Fruit fly (Drosophila melanogaster) whole organism, embryonic: ENCODE measurements around the gene Dbx.

ENCODE experiments used
- CG10274 ChIP-seq: fragments of 200-800 bp; sonication (Bioruptor generic); optimal IDR thresholded peaks from 3 replicates; lab custom pipeline; 2017; ENCODE audit warnings: missing biosample characterization, mild to moderate bottlenecking, missing genetic modification characterization
- CG1233 ChIP-seq: fragments of 200-800 bp; sonication (Bioruptor generic); optimal IDR thresholded peaks from 4 replicates; lab custom pipeline; 2018; ENCODE audit warnings: missing biosample characterization, mild to moderate bottlenecking, missing genetic modification characterization
- CG2875 ChIP-seq: fragments of 200-800 bp; sonication (Bioruptor generic); optimal IDR thresholded peaks from 2 replicates; lab custom pipeline; 2017; ENCODE audit warnings: missing biosample characterization, mild to moderate bottlenecking, missing genetic modification characterization, missing genetic modification reagents
- CG4282 ChIP-seq: fragments of 200-800 bp; sonication (Bioruptor generic); optimal IDR thresholded peaks from 2 replicates; lab custom pipeline; 2016; ENCODE audit warnings: missing biosample characterization, missing genetic modification characterization
- HLH4C ChIP-seq: fragments of 200-800 bp; sonication (Bioruptor generic); IDR thresholded peaks from 3 replicates; pipeline ENCODE4 v1.3.6; 2022; ENCODE audit warnings: missing biosample characterization, missing genetic modification characterization; ENCODE audit not compliant: partially characterized antibody
- Mrtf ChIP-seq: fragments of 200-800 bp; sonication (Bioruptor generic); IDR thresholded peaks from 3 replicates; pipeline ENCODE4 v1.3.6; 2022; ENCODE audit warnings: missing biosample characterization, missing genetic modification characterization
- Ravus ChIP-seq: fragments of 200-800 bp; sonication (Bioruptor generic); IDR thresholded peaks from 2 replicates; pipeline ENCODE4 v1.3.6; 2022; ENCODE audit warnings: missing biosample characterization, missing genetic modification characterization
- Tbp ChIP-seq: fragments of >200 bp; optimal IDR thresholded peaks from 2 replicates; lab custom pipeline; 2018; ENCODE audit warnings: missing biosample characterization, missing genetic modification characterization
- Usf ChIP-seq: fragments of 200-800 bp; sonication (Bioruptor generic); optimal IDR thresholded peaks from 2 replicates; lab custom pipeline; 2017; ENCODE audit warnings: missing genotype, missing biosample characterization, missing genetic modification characterization
- caup ChIP-seq: fragments of 200-800 bp; sonication (Bioruptor generic); optimal IDR thresholded peaks from 3 replicates; lab custom pipeline; 2017; ENCODE audit warnings: missing biosample characterization, mild to moderate bottlenecking, missing genetic modification characterization, moderate library complexity; ENCODE audit not compliant: severe bottlenecking
- corto ChIP-seq: fragments of 200-800 bp; sonication (Bioruptor generic); optimal IDR thresholded peaks from 2 replicates; lab custom pipeline; 2016; ENCODE audit warnings: missing biosample characterization, mild to moderate bottlenecking, missing genetic modification characterization, moderate library complexity
- ham ChIP-seq: fragments of 200-800 bp; sonication (Bioruptor generic); IDR thresholded peaks from 2 replicates; pipeline ENCODE4 v1.3.6; 2022; ENCODE audit warnings: missing biosample characterization, missing genetic modification characterization
- jing ChIP-seq: fragments of 200-800 bp; sonication (Bioruptor generic); optimal IDR thresholded peaks from 2 replicates; lab custom pipeline; 2018; ENCODE audit warnings: missing biosample characterization, mild to moderate bottlenecking, missing genetic modification characterization
- ro ChIP-seq: fragments of 200-800 bp; sonication (Bioruptor generic); IDR thresholded peaks from 2 replicates; pipeline ENCODE4 v1.3.6; 2022; ENCODE audit warnings: missing biosample characterization, missing genetic modification characterization

DNA sequence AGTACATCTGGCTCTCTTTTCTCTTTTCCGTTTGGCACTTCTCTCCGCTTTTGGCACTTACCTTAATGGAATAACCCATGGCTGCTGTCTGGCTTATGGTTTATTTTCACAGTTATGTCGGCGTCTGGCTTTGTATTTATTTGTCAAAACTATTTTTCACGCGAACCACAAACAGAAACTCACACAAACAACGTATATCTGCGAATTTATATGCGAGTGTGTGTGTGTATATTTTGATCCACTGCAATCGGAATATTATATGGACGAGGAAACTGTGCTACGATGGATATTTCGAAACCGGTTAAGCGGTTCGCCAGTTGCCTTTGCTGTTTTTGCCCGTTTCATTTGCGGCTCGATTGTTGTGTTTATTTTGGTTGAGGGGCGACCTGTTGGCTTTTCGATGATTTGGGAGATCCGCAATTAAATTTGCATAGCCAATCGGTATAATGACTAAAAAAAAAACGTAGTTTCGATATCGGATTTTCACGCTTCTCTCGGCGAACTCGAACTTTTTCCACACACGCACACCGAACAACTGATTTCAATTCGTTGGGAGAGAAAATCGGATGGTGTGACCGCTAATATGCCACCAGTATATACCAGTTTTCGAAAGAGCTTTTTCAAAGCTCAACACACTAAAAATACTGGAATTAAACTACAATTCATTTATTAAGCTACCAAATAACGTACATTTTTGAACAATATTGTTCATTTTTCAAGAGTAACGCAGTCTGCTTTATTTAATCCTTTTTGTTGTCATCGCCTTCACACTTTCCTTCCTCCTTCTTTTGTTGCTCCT, 48.6 kb downstream of the Dbx start, which contains the start of gene CG1927:
- TF ChIP-seq CG10274 (GFP tag; lab: Kevin White, UChicago) (no peak), HLH4C (GFP tag; lab: Robert Waterston, UW) (no peak), Mrtf (GFP tag; lab: Robert Waterston, UW) (no peak), CG4282 (GFP tag; lab: Kevin White, UChicago) (no peak), ro (GFP tag; lab: Robert Waterston, UW) (no peak), jing (GFP tag; lab: Kevin White, UChicago) (no peak), Tbp (GFP tag; lab: Kevin White, UChicago) (no peak), Ravus (no peak), Usf (GFP tag; lab: Kevin White, UChicago) (no peak), corto (GFP tag; lab: Kevin White, UChicago) (no peak), caup (no peak), CG2875 (GFP tag; lab: Kevin White, UChicago) (no peak), CG1233 (GFP tag; lab: Kevin White, UChicago) (no peak), ham (no peak)
